Fruit fly (Drosophila melanogaster): ENCODE results near the gene Srp54.

The Srp54 gene

DNA sequence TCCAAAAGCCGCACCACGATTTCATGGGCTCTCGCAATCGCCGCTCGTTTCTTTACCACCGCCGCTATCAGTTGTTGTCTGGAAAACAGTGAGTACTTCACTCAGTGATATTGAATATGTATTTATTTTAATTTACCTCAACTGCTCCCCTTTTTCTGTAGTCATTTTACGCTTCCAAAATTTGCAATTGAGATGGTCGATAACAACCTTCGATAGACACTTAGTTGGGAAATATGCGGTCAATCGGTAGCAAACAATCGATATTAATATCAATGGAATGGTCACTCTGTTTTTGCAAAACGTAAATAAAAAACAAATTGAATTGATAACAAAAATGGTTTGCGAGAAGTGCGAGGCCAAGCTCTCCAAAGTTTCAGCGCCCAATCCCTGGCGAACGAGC is 22.1 kb upstream of the Srp54 start, which contains the start of the genes CG34183 and CG4537 (continued):
- TF ChIP-seq Dp (GFP tag; optimal IDR thresholded peaks at IDR 0.05) (peak; percentile 61), HLHmδ (GFP tag; optimal IDR thresholded peaks at IDR 0.05) (no peak), fu2 (GFP tag; optimal IDR thresholded peaks at IDR 0.05) (no peak), knrl (GFP tag; IDR thresholded peaks at IDR 0.05; ENCODE audit: partially characterized antibody) (peak; percentile 85), sqz (GFP tag; optimal IDR thresholded peaks at IDR 0.05) (no peak), MESR4 (GFP tag; optimal IDR thresholded peaks at IDR 0.05) (peak; percentile 74), CG11247 (GFP tag; IDR thresholded peaks at IDR 0.05) (no peak), Nf-YB (GFP tag; optimal IDR thresholded peaks at IDR 0.05) (no peak), CG15514 (GFP tag; optimal IDR thresholded peaks at IDR 0.05) (peak; percentile 39), Dref (GFP tag; IDR thresholded peaks at IDR 0.05) (peak; percentile 97), CG10959 (GFP tag; IDR thresholded peaks at IDR 0.05) (no peak), grau (tag; optimal IDR thresholded peaks at IDR 0.05) (no peak), Sin3A (optimal IDR thresholded peaks at IDR 0.05) (peak; percentile 48), CG15601 (tag; optimal IDR thresholded peaks at IDR 0.05) (no peak), CG1529 (GFP tag; optimal IDR thresholded peaks at IDR 0.05) (no peak), ERR (GFP tag; optimal IDR thresholded peaks at IDR 0.05) (no peak), mld (GFP tag; IDR thresholded peaks at IDR 0.05; ENCODE audit: partially characterized antibody) (peak; percentile 60; the same call in 2 of the 3 replicates), dan (GFP tag; IDR thresholded peaks at IDR 0.05) (no peak), CG14667 (GFP tag; IDR thresholded peaks at IDR 0.05) (no peak), HLH3B (GFP tag; IDR thresholded peaks at IDR 0.05) (no peak), nom (GFP tag; optimal IDR thresholded peaks at IDR 0.05) (no peak), gcm (GFP tag; optimal IDR thresholded peaks at IDR 0.05) (no peak), Spps (tag; optimal IDR thresholded peaks at IDR 0.05) (no peak), CG10565 (GFP tag; optimal IDR thresholded peaks at IDR 0.05) (no peak), onecut (GFP tag; IDR thresholded peaks at IDR 0.05) (no peak), CG8924 (tag; optimal IDR thresholded peaks at IDR 0.05) (no peak), CG15011 (GFP tag; optimal IDR thresholded peaks at IDR 0.05) (no peak), sob (GFP tag; IDR thresholded peaks at IDR 0.05) (no peak), CG10979 (tag; optimal IDR thresholded peaks at IDR 0.05) (no peak), corto (GFP tag; optimal IDR thresholded peaks at IDR 0.05) (no peak), nerfin-1 (tag; optimal IDR thresholded peaks at IDR 0.05) (no peak), Tbp (GFP tag; optimal IDR thresholded peaks at IDR 0.05) (no peak), CG12104 (GFP tag; optimal IDR thresholded peaks at IDR 0.05) (no peak), CG16815 (GFP tag; optimal IDR thresholded peaks at IDR 0.05) (no peak), Hr3 (GFP tag; optimal IDR thresholded peaks at IDR 0.05) (no peak), bbx (GFP tag; IDR thresholded peaks at IDR 0.05; ENCODE audit: partially characterized antibody) (peak; percentile 94), CG1602 (GFP tag; optimal IDR thresholded peaks at IDR 0.05) (no peak), Xbp1 (GFP tag; optimal IDR thresholded peaks at IDR 0.05) (no peak), Awh (GFP tag; IDR thresholded peaks at IDR 0.05) (no peak), Camta (GFP tag; optimal IDR thresholded peaks at IDR 0.05) (no peak), CG42726 (GFP tag; IDR thresholded peaks at IDR 0.05; ENCODE audit: partially characterized antibody) (peak; percentile 93), zfh1 (GFP tag; IDR thresholded peaks at IDR 0.05) (no peak), CG2875 (GFP tag; optimal IDR thresholded peaks at IDR 0.05) (no peak), sna (GFP tag; IDR thresholded peaks at IDR 0.05; ENCODE audit: partially characterized antibody) (peak; percentile 89), CG13287 (GFP tag; IDR thresholded peaks at IDR 0.05; ENCODE audit: partially characterized antibody) (peak; percentile 96), NC2β (GFP tag; optimal IDR thresholded peaks at IDR 0.05) (peak; percentile 2), Chrac-16 (GFP tag; optimal IDR thresholded peaks at IDR 0.05) (no peak), CG9876 (GFP tag; optimal IDR thresholded peaks at IDR 0.05) (no peak), CG1832 (GFP tag; optimal IDR thresholded peaks at IDR 0.05) (no peak), CG2678 (tag; optimal IDR thresholded peaks at IDR 0.05) (no peak), sens-2 (GFP tag; IDR thresholded peaks at IDR 0.05) (no peak)

Measured in whole organism, embryonic.